Worm (Caenorhabditis elegans): ENCODE data around the gene H23N18.6.
"Not testable (repeated sequence)": the region's sequence is repeated elsewhere in the genome, so short reads cannot be mapped to it uniquely, and the experiment has no call there.

Gene H23N18.6

DNA sequence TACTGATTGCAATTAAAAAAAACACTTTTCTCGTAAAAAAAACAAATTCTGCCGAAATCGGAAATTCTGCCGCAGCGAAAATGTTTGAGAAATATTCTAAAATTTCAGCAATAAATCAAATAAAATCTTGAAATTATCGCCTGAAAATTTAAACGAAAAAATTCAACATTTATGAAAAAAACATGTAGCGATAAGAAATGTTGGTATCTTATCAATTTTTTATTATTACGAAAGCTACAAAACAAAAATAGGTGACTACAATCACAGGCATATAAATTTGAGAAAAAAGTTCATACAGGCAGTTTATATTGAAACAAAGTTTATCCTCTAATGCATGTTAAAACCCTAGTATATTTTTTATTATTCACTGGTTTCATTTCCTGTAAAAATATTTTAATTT lies 8.9 kb downstream of the H23N18.6 start, which contains the start of gene ugt-14 (continued):
- TF ChIP-seq rpc-1 (optimal IDR thresholded peaks at IDR 0.05) (no peak), rpc-1 (tag; optimal IDR thresholded peaks at IDR 0.05) (no peak), hlh-12 (tag; optimal IDR thresholded peaks at IDR 0.05) (no peak), B0019.2 (GFP tag; conservative IDR thresholded peaks at IDR 0.05) (no peak)

DNA sequence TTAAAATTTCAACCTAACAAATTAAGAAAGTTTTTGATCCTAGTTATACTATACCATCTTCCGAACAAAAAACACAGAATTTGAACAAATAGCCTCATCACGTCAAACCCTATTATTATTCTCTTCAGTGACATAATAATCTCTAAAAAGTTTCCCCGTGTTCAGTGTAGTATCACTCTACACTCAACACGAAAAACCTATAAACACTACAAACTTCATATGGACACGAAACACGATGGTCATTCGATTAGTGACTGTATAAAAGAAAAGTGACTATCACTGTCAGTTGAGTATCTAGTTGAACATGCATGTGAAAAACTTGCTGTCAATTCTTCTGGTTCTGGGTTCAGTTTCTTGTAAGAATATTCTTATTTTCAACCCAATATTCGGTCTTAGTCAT lies 11.2 kb downstream of the H23N18.6 start, which contains the start of gene ugt-8:
ugt-8 (plus strand) TSS at position 235 of the 400 bp plus-strand sequence.
- no peak for TF ChIP-seq fkh-3 (tag; optimal IDR thresholded peaks at IDR 0.05)
- no peak for TF ChIP-seq lin-40 (tag; optimal IDR thresholded peaks at IDR 0.05)
- no peak for TF ChIP-seq ceh-100 (GFP tag; IDR thresholded peaks at IDR 0.05)
- TF ChIP-seq aptf-2 (GFP tag; conservative IDR thresholded peaks at IDR 0.05): no peak
- no peak for TF ChIP-seq rec-8 (tag; optimal IDR thresholded peaks at IDR 0.05)
- TF ChIP-seq Y79H2A.3 (GFP tag; conservative IDR thresholded peaks at IDR 0.05): no peak
- no peak for TF ChIP-seq ztf-22 (GFP tag; optimal IDR thresholded peaks at IDR 0.05)
- TF ChIP-seq mxl-1 (tag; optimal IDR thresholded peaks at IDR 0.05): no peak
- no peak for TF ChIP-seq mcd-1 (GFP tag; IDR thresholded peaks at IDR 0.05)
- TF ChIP-seq hmg-20 (GFP tag; IDR thresholded peaks at IDR 0.05): no peak
- no peak for TF ChIP-seq snpc-4 (GFP tag; optimal IDR thresholded peaks at IDR 0.05)
- TF ChIP-seq snpc-4 (tag; optimal IDR thresholded peaks at IDR 0.05): no peak
- no peak for TF ChIP-seq dox-1 (GFP tag; IDR thresholded peaks at IDR 0.05)
- TF ChIP-seq attf-3 (GFP tag; conservative IDR thresholded peaks at IDR 0.05): no peak
- TF ChIP-seq sptf-2 (GFP tag; optimal IDR thresholded peaks at IDR 0.05): no peak
- no peak for TF ChIP-seq F49E8.2 (tag; optimal IDR thresholded peaks at IDR 0.05; ENCODE audit: insufficient read depth)
- TF ChIP-seq B0336.3 (GFP tag; IDR thresholded peaks at IDR 0.05): no peak

DNA sequence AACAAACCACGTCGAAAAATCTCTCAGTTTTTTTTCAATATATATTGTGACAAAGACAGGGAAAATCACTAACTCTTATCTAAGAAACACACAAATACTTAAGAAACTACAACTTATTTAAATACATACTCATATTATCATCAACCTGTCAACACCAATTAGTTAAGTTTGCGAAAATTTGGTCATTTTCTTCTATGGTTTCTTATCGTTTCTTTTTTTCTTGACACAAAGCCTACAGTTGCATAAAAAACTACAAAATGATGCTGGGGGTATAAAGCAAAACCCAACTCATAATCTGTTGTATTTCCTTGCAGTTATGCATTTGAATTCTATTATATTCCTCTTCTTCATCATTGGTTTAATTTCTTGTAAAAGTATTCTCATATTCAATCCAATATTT lies 13.8 kb downstream of the H23N18.6 start, which contains the start of gene ugt-67:
ugt-67 (plus strand) TSS at position 301 of the 400 bp plus-strand sequence.
- no peak for TF ChIP-seq F10E7.11 (tag; optimal IDR thresholded peaks at IDR 0.05)
- TF ChIP-seq ceh-27 (GFP tag; optimal IDR thresholded peaks at IDR 0.05): no peak
- TF ChIP-seq zfh-2 (GFP tag; conservative IDR thresholded peaks at IDR 0.05): no peak

DNA sequence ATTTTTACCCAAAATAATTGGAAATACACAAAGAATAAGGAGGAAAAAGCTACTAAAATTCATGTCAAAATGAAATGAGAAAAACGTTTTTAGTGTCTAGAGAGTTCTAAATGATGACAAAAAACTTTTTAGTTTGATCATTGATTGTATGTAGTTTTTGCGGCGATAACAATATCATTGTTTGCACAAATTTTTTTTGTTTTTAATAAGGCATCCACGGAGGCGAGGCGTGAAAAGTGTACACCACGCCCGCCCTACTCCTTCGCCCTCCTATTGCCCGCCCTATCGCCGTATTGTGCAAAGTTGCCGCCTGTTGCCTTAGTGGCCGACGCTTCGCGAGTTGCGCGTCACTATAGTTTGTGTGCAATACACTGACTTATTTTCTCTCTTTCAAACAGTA lies 14.9 kb downstream of the H23N18.6 start, which contains the start of gene ugt-10:
ugt-10 (minus strand) TSS at position 101 of the 400 bp plus-strand sequence.
- TF ChIP-seq snpc-4 (GFP tag; optimal IDR thresholded peaks at IDR 0.05): not testable (repeated sequence)
- peak in 1 of 4 experiments; percentile 41 for TF ChIP-seq snpc-4 (tag; optimal IDR thresholded peaks at IDR 0.05)
- TF ChIP-seq hmg-1.2 (GFP tag; IDR thresholded peaks at IDR 0.05): peak; percentile 62

DNA sequence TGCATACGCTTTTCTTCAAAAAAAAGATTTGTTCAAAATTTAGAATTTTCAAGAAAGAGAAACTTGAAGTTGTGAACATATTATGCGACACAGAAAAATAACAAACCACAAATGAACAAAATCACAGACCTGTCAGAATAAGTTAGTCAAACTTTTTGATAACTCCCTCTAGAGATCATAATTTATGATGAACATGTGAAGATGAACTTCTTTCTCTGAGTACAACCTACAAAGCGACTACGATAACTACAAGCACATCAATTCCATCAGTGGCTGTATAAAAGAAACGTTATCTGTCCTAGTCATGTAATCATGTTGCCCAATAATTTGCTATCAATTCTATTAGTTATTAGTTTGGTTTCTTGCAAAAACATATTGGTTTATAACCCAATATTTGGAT lies 19.1 kb downstream of the H23N18.6 start, which contains the start of gene ugt-9:
ugt-9 (plus strand) TSS at position 305 of the 400 bp plus-strand sequence.
- no peak for TF ChIP-seq ztf-25 (GFP tag; IDR thresholded peaks at IDR 0.05)
- TF ChIP-seq nfya-2 (GFP tag; IDR thresholded peaks at IDR 0.05): no peak
- no peak for TF ChIP-seq somi-1 (GFP tag; optimal IDR thresholded peaks at IDR 0.05)
- TF ChIP-seq madf-6 (GFP tag; IDR thresholded peaks at IDR 0.05): no peak
- TF ChIP-seq sea-2 (GFP tag; IDR thresholded peaks at IDR 0.05): no peak
- no peak for TF ChIP-seq snpc-1.1 (tag; optimal IDR thresholded peaks at IDR 0.05; ENCODE audit: insufficient read depth)
- no peak for TF ChIP-seq attf-5 (GFP tag; optimal IDR thresholded peaks at IDR 0.05)
- TF ChIP-seq ceh-91 (GFP tag; IDR thresholded peaks at IDR 0.05): no peak
- no peak for TF ChIP-seq lin-35 (GFP tag; optimal IDR thresholded peaks at IDR 0.05)
- no peak for TF ChIP-seq pha-4 (tag; optimal IDR thresholded peaks at IDR 0.05)
- TF ChIP-seq egl-44 (GFP tag; IDR thresholded peaks at IDR 0.05): no peak
- TF ChIP-seq Y53F4B.3 (GFP tag; IDR thresholded peaks at IDR 0.05): no peak
- no peak for TF ChIP-seq zim-3 (tag; optimal IDR thresholded peaks at IDR 0.05)
- no peak for TF ChIP-seq snpc-4 (GFP tag; optimal IDR thresholded peaks at IDR 0.05)
- TF ChIP-seq snpc-4 (tag; optimal IDR thresholded peaks at IDR 0.05): no peak
- TF ChIP-seq bed-2 (GFP tag; IDR thresholded peaks at IDR 0.05): no peak
- no peak for TF ChIP-seq ceh-58 (GFP tag; IDR thresholded peaks at IDR 0.05)
- no peak for TF ChIP-seq akir-1 (GFP tag; optimal IDR thresholded peaks at IDR 0.05)
- no peak for TF ChIP-seq ceh-79 (tag; optimal IDR thresholded peaks at IDR 0.05)

All from whole organism, young adult.